Worm (Caenorhabditis elegans): ENCODE measurements around the gene C25E10.4.

C25E10.4 gene

DNA sequence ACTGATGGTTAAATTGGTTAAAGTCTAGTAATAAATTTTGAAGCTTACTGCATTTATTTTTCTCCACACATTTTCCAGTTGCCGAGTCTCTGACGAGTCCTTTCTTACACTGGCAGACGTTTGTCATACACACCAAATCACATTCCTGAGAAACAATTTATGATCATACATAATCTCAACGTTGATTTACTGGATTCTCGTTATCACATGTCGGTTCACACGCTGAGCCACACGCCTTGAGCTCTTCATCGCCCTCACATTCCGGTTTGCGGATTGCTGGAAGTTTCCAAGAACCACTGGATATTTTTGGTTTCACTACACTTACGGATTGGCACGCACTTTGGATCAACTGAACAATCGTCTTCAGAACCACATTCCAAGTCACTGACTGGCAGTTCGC lies 22.3 kb downstream of the C25E10.4 start:
- TF ChIP-seq ref-1 (GFP tag; conservative IDR thresholded peaks at IDR 0.05) (no peak), flt-1 (GFP tag; IDR thresholded peaks at IDR 0.05) (no peak), cog-1 (tag; optimal IDR thresholded peaks at IDR 0.05) (no peak), ztf-23 (GFP tag; IDR thresholded peaks at IDR 0.05) (no peak), ztf-29 (GFP tag; IDR thresholded peaks at IDR 0.05) (no peak), klf-2 (GFP tag; conservative IDR thresholded peaks at IDR 0.05) (no peak), med-1 (GFP tag; optimal IDR thresholded peaks at IDR 0.05; ENCODE audit: insufficient read depth) (no peak), tab-1 (GFP tag; IDR thresholded peaks at IDR 0.05) (no peak), T22C8.4 (GFP tag; IDR thresholded peaks at IDR 0.05) (no peak)

- TF ChIP-seq cog-1 (tag; optimal IDR thresholded peaks at IDR 0.05) = no peak
- TF ChIP-seq med-1 (GFP tag; optimal IDR thresholded peaks at IDR 0.05; ENCODE audit: insufficient read depth) = no peak
- no peak for TF ChIP-seq flt-1 (GFP tag; IDR thresholded peaks at IDR 0.05)
- TF ChIP-seq ztf-23 (GFP tag; IDR thresholded peaks at IDR 0.05) = no peak
- no peak for TF ChIP-seq tab-1 (GFP tag; IDR thresholded peaks at IDR 0.05)
Observed at ce11 chrV:9056253-9056652, 22.9 kb downstream of the C25E10.4 start, which contains the start of gene C25E10.10. Gene C25E10.10, minus strand, starts transcription at chrV:9056353.

ce11 chrV:9058627-9059026 lies 25.3 kb downstream of the C25E10.4 start, which contains the start of gene C25E10.11:
Gene C25E10.11, minus strand, starts transcription at chrV:9058727.
- no peak for TF ChIP-seq klf-2 (GFP tag; conservative IDR thresholded peaks at IDR 0.05)
- no peak for TF ChIP-seq tab-1 (GFP tag; IDR thresholded peaks at IDR 0.05)
- TF ChIP-seq med-1 (GFP tag; optimal IDR thresholded peaks at IDR 0.05; ENCODE audit: insufficient read depth) = no peak
- no peak for TF ChIP-seq T22C8.4 (GFP tag; IDR thresholded peaks at IDR 0.05)
- no peak for TF ChIP-seq ztf-23 (GFP tag; IDR thresholded peaks at IDR 0.05)
- TF ChIP-seq flt-1 (GFP tag; IDR thresholded peaks at IDR 0.05) = no peak
- TF ChIP-seq ztf-29 (GFP tag; IDR thresholded peaks at IDR 0.05) = no peak
- no peak for TF ChIP-seq cog-1 (tag; optimal IDR thresholded peaks at IDR 0.05)
- no peak for TF ChIP-seq ref-1 (GFP tag; conservative IDR thresholded peaks at IDR 0.05)

DNA sequence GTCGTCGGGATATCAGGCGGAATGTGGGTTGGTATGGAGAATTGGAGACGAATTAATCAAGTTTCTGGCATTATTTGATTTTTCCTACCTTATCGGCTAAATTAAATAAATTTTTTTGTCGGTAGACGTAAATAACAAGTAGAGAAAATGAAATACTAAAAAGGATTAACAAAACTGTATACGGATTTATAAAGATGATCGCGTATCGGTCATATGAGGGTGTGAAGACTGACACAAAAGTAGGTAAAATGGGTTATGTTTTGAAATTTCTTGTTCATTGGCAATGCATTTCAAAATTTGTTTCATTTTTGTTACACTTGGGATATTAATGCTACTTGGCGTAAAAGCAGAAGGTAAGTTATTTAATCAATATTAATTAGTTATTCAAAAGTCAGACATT lies 26.1 kb downstream of the C25E10.4 start, which contains the start of the genes C25E10.16 and C25E10.13:
Gene C25E10.16, minus strand, starts transcription at position 101 of the 400 bp plus-strand sequence.
Gene C25E10.13, plus strand, starts transcription at position 256 of the 400 bp plus-strand sequence.
- TF ChIP-seq klf-2 (GFP tag; conservative IDR thresholded peaks at IDR 0.05) (no peak), ref-1 (GFP tag; conservative IDR thresholded peaks at IDR 0.05) (no peak), T22C8.4 (GFP tag; IDR thresholded peaks at IDR 0.05) (no peak), med-1 (GFP tag; optimal IDR thresholded peaks at IDR 0.05; ENCODE audit: insufficient read depth) (no peak), flt-1 (GFP tag; IDR thresholded peaks at IDR 0.05) (no peak), tab-1 (GFP tag; IDR thresholded peaks at IDR 0.05) (no peak), ztf-23 (GFP tag; IDR thresholded peaks at IDR 0.05) (no peak), ztf-29 (GFP tag; IDR thresholded peaks at IDR 0.05) (no peak), cog-1 (tag; optimal IDR thresholded peaks at IDR 0.05) (no peak)

DNA sequence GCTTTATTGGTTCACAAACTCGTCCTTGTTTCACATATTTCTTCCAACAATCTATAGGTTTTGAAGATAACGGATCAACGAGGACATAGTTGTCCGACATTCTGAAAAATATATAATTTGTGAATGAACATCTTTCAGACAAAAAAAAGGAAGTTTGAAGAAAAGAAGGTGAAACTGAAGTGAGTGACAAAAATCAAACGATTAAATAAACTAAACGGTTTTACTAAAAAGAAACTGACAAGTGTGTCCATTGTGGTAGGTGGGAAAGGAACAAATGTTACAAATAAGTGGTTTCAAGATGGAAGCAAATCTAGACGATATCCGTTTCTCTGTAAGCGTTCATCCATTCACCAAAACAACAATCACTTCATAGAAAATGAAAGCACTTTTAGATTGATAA lies 29.0 kb downstream of the C25E10.4 start, which contains the start of gene C25E10.12:
Gene C25E10.12, minus strand, starts transcription at position 101 of the 400 bp plus-strand sequence.
- TF ChIP-seq ref-1 (GFP tag; conservative IDR thresholded peaks at IDR 0.05) = no peak

ce11 chrV:9063134-9063533 lies 29.8 kb downstream of the C25E10.4 start:
- TF ChIP-seq cog-1 (tag; optimal IDR thresholded peaks at IDR 0.05) = no peak
- TF ChIP-seq med-1 (GFP tag; optimal IDR thresholded peaks at IDR 0.05; ENCODE audit: insufficient read depth) = no peak
- TF ChIP-seq flt-1 (GFP tag; IDR thresholded peaks at IDR 0.05) = no peak
- TF ChIP-seq ref-1 (GFP tag; conservative IDR thresholded peaks at IDR 0.05) = no peak
- TF ChIP-seq klf-2 (GFP tag; conservative IDR thresholded peaks at IDR 0.05) = no peak
- TF ChIP-seq T22C8.4 (GFP tag; IDR thresholded peaks at IDR 0.05) = no peak
- TF ChIP-seq ztf-29 (GFP tag; IDR thresholded peaks at IDR 0.05) = no peak
- no peak for TF ChIP-seq ztf-23 (GFP tag; IDR thresholded peaks at IDR 0.05)

- TF ChIP-seq ztf-23 (GFP tag; IDR thresholded peaks at IDR 0.05) (no peak), med-1 (GFP tag; optimal IDR thresholded peaks at IDR 0.05; ENCODE audit: insufficient read depth) (no peak), cog-1 (tag; optimal IDR thresholded peaks at IDR 0.05) (no peak), klf-2 (GFP tag; conservative IDR thresholded peaks at IDR 0.05) (no peak), ztf-29 (GFP tag; IDR thresholded peaks at IDR 0.05) (no peak), tab-1 (GFP tag; IDR thresholded peaks at IDR 0.05) (no peak), ref-1 (GFP tag; conservative IDR thresholded peaks at IDR 0.05) (no peak), T22C8.4 (GFP tag; IDR thresholded peaks at IDR 0.05) (no peak), flt-1 (GFP tag; IDR thresholded peaks at IDR 0.05) (no peak)
Observed at ce11 chrV:9065001-9065400, 31.6 kb downstream of the C25E10.4 start.

DNA sequence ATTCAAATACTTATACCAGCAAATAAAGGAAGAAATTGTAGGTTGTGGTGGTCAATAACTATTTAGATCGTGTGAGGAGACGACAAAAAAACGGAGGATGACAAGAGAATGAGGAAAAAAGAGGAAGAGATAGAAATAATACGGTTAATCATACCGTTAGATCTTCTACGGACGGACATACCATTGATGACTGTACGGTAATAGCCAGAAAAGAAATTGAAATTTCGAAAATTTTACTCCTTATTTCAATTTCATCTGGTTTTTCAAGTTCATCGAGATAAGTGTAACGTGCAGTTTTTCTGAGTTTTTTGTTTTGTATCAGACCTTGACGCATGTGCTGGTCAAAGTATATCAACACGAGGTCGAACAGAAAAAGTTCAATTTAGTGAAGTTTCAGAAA lies 32.5 kb downstream of the C25E10.4 start:
- TF ChIP-seq tab-1 (GFP tag; IDR thresholded peaks at IDR 0.05) (no peak), klf-2 (GFP tag; conservative IDR thresholded peaks at IDR 0.05) (no peak), ref-1 (GFP tag; conservative IDR thresholded peaks at IDR 0.05) (no peak), T22C8.4 (GFP tag; IDR thresholded peaks at IDR 0.05) (no peak), flt-1 (GFP tag; IDR thresholded peaks at IDR 0.05) (no peak), ztf-29 (GFP tag; IDR thresholded peaks at IDR 0.05) (no peak), cog-1 (tag; optimal IDR thresholded peaks at IDR 0.05) (no peak), med-1 (GFP tag; optimal IDR thresholded peaks at IDR 0.05; ENCODE audit: insufficient read depth) (no peak), ztf-23 (GFP tag; IDR thresholded peaks at IDR 0.05) (no peak)

- TF ChIP-seq ztf-23 (GFP tag; IDR thresholded peaks at IDR 0.05) = no peak
- no peak for TF ChIP-seq flt-1 (GFP tag; IDR thresholded peaks at IDR 0.05)
- TF ChIP-seq med-1 (GFP tag; optimal IDR thresholded peaks at IDR 0.05; ENCODE audit: insufficient read depth) = no peak
- no peak for TF ChIP-seq T22C8.4 (GFP tag; IDR thresholded peaks at IDR 0.05)
- TF ChIP-seq tab-1 (GFP tag; IDR thresholded peaks at IDR 0.05) = no peak
- TF ChIP-seq ztf-29 (GFP tag; IDR thresholded peaks at IDR 0.05) = no peak
- TF ChIP-seq cog-1 (tag; optimal IDR thresholded peaks at IDR 0.05) = no peak
- no peak for TF ChIP-seq klf-2 (GFP tag; conservative IDR thresholded peaks at IDR 0.05)
Observed at ce11 chrV:9067678-9068077, 34.3 kb downstream of the C25E10.4 start, which contains the start of gene fip-2. Gene fip-2, plus strand, starts transcription at chrV:9067978.

DNA sequence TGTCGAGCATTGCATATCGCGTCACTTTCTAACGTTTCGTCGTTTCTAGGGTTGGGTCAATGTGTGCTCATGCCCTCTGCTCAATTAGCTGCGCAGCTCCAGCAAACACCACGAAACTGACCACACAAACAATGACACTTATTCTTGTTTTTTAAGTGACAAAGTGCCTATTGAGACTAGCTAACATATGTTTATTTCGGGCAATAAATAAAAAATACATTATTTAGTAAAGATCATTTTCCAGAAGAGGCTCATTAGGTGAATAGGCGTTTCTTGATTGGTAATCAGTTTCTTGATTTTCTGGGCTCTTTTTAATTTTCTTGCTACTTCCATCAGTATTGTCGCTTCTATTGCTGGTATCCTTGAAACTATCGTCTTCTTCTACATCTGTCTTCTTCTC lies 36.3 kb downstream of the C25E10.4 start, which contains the start of gene T27E4.5:
Gene T27E4.5, minus strand, starts transcription at position 101 of the 400 bp plus-strand sequence.
- TF ChIP-seq tab-1 (GFP tag; IDR thresholded peaks at IDR 0.05) (no peak), ztf-23 (GFP tag; IDR thresholded peaks at IDR 0.05) (no peak), med-1 (GFP tag; optimal IDR thresholded peaks at IDR 0.05; ENCODE audit: insufficient read depth) (no peak), ref-1 (GFP tag; conservative IDR thresholded peaks at IDR 0.05) (no peak), flt-1 (GFP tag; IDR thresholded peaks at IDR 0.05) (no peak), T22C8.4 (GFP tag; IDR thresholded peaks at IDR 0.05) (no peak), cog-1 (tag; optimal IDR thresholded peaks at IDR 0.05) (no peak), ztf-29 (GFP tag; IDR thresholded peaks at IDR 0.05) (no peak), klf-2 (GFP tag; conservative IDR thresholded peaks at IDR 0.05) (no peak)

All from whole organism, midembryonic.